Worm (Caenorhabditis elegans) whole organism, L1 larva: Measurements from ENCODE around the gene cup-5.
A peak's percentile ranks its signal among the peaks of the same experiment; 100 is the strongest.

Experiments used
- C04F5.9 ChIP-seq: sonication (generic microtip); optimal IDR thresholded peaks from 2 replicates; lab custom pipeline; 2016; ENCODE audit warnings: missing genetic modification characterization, missing compliant biosample characterization
- F16B12.6 ChIP-seq: fragments of 150-350 bp; optimal IDR thresholded peaks from 2 replicates; lab custom pipeline; 2014; ENCODE audit warnings: missing biosample characterization, missing genetic modification characterization
- Y116A8C.19 ChIP-seq: sonication (generic microtip); optimal IDR thresholded peaks from 2 replicates; lab custom pipeline; 2016; ENCODE audit warnings: missing compliant biosample characterization, missing genetic modification characterization, borderline replicate concordance
- aly-2 ChIP-seq: fragments of 150-350 bp; optimal IDR thresholded peaks from 2 replicates; lab custom pipeline; 2014; ENCODE audit warnings: missing biosample characterization, missing genetic modification characterization
- blmp-1 ChIP-seq: fragments of 150-350 bp; optimal IDR thresholded peaks from 2 replicates; lab custom pipeline; 2014; ENCODE audit warnings: missing biosample characterization, missing genetic modification characterization
- ceh-63 ChIP-seq: fragments of 200-800 bp; sonication (Bioruptor generic); optimal IDR thresholded peaks from 2 replicates; lab custom pipeline; 2018; ENCODE audit warnings: mild to moderate bottlenecking, missing genetic modification characterization, missing compliant biosample characterization
- ceh-8 ChIP-seq: fragments of 200-800 bp; sonication (Bioruptor generic); optimal IDR thresholded peaks from 2 replicates; lab custom pipeline; 2018; ENCODE audit warnings: mild to moderate bottlenecking, missing genetic modification characterization, moderate library complexity, missing compliant biosample characterization
- ceh-82 ChIP-seq, 3 experiments: fragments of 150-350 bp in 1 of 3; sonication (generic microtip) in 2 of 3; optimal IDR thresholded peaks; 2 replicates each; lab custom pipeline; 2014 to 2017; ENCODE audit warnings: missing biosample characterization in 3 of 3, missing genetic modification characterization in 3 of 3
- ceh-88 ChIP-seq: fragments of 200-800 bp; sonication (Bioruptor generic); IDR thresholded peaks from 2 replicates; pipeline ENCODE4 v1.3.6; 2022; ENCODE audit warnings: missing genetic modification characterization, missing compliant biosample characterization
- ceh-90 ChIP-seq: sonication (generic microtip); optimal IDR thresholded peaks from 2 replicates; lab custom pipeline; 2016; ENCODE audit warnings: missing genetic modification characterization, missing compliant biosample characterization
- dpl-1 ChIP-seq, 3 experiments: fragments of 150-350 bp in 2 of 3; sonication (generic microtip) in 1 of 3; optimal IDR thresholded peaks; 2 replicates each; lab custom pipeline; 2014 to 2017; ENCODE audit warnings: missing biosample characterization in 3 of 3, missing genetic modification characterization in 3 of 3, missing genetic modification reagents in 3 of 3
- dsc-1 ChIP-seq: sonication (generic microtip); optimal IDR thresholded peaks from 2 replicates; lab custom pipeline; 2016; ENCODE audit warnings: mild to moderate bottlenecking, missing genetic modification characterization, missing compliant biosample characterization
- efl-3 ChIP-seq: fragments of 200-800 bp; sonication (Bioruptor generic); optimal IDR thresholded peaks from 2 replicates; lab custom pipeline; 2018; ENCODE audit warnings: mild to moderate bottlenecking, missing genetic modification characterization, missing compliant biosample characterization
- egl-13 ChIP-seq: sonication (generic microtip); optimal IDR thresholded peaks from 2 replicates; lab custom pipeline; 2016; ENCODE audit warnings: missing genotype, missing genetic modification reagents, missing genetic modification characterization, missing compliant biosample characterization
- elt-3 ChIP-seq, 6 experiments: fragments of 150-350 bp in 1 of 6; sonication (generic microtip); optimal IDR thresholded peaks; 2 replicates each; lab custom pipeline; 2017 to 2018; ENCODE audit warnings: missing biosample characterization in 6 of 6, missing genetic modification characterization in 6 of 6, inconsistent platforms in 1 of 6
- fkh-4 ChIP-seq: sonication (generic microtip); optimal IDR thresholded peaks from 2 replicates; lab custom pipeline; 2016; ENCODE audit warnings: missing compliant biosample characterization, missing genetic modification characterization, borderline replicate concordance
- fos-1 ChIP-seq: fragments of 150-350 bp; optimal IDR thresholded peaks from 2 replicates; lab custom pipeline; 2014; ENCODE audit warnings: missing biosample characterization, missing genetic modification characterization
- hlh-17 ChIP-seq: fragments of 200-800 bp; sonication (Bioruptor generic); optimal IDR thresholded peaks from 2 replicates; lab custom pipeline; 2018; ENCODE audit warnings: missing genetic modification characterization, mild to moderate bottlenecking, missing compliant biosample characterization, moderate library complexity, borderline replicate concordance
- hlh-4 ChIP-seq: sonication (generic microtip); optimal IDR thresholded peaks from 2 replicates; lab custom pipeline; 2016; ENCODE audit warnings: mild to moderate bottlenecking, missing genetic modification characterization, missing compliant biosample characterization
- hpl-2 ChIP-seq: fragments of 150-350 bp; optimal IDR thresholded peaks from 2 replicates; lab custom pipeline; 2014; ENCODE audit warnings: missing biosample characterization, missing genetic modification reagents, missing genetic modification characterization
- irx-1 ChIP-seq: sonication (generic microtip); optimal IDR thresholded peaks from 2 replicates; lab custom pipeline; 2016; ENCODE audit warnings: missing genetic modification characterization, missing compliant biosample characterization
- lin-13 ChIP-seq: fragments of 150-350 bp; optimal IDR thresholded peaks from 2 replicates; lab custom pipeline; 2014; ENCODE audit warnings: missing biosample characterization, missing genetic modification reagents, missing genetic modification characterization
- lin-14 ChIP-seq: fragments of 200-800 bp; sonication (Bioruptor generic); optimal IDR thresholded peaks from 2 replicates; lab custom pipeline; 2018; ENCODE audit warnings: mild to moderate bottlenecking, missing genetic modification characterization, moderate library complexity, missing compliant biosample characterization
- lin-15B ChIP-seq: fragments of 150-350 bp; sonication (generic microtip); optimal IDR thresholded peaks from 3 replicates; lab custom pipeline; 2014; ENCODE audit warnings: missing biosample characterization, missing genetic modification characterization
- lin-35 ChIP-seq, 2 experiments: fragments of 150-350 bp; optimal IDR thresholded peaks; 2 replicates each; lab custom pipeline; 2014; ENCODE audit warnings: missing biosample characterization in 2 of 2, missing genetic modification characterization in 2 of 2, missing genetic modification reagents in 2 of 2
- lir-3 ChIP-seq: sonication (generic microtip); optimal IDR thresholded peaks from 2 replicates; lab custom pipeline; 2016; ENCODE audit warnings: mild to moderate bottlenecking, missing genetic modification characterization, moderate library complexity, missing compliant biosample characterization; ENCODE audit not compliant: poor library complexity
- lsy-2 ChIP-seq, 2 experiments: fragments of 150-350 bp; optimal IDR thresholded peaks; 2 replicates each; lab custom pipeline; 2014; ENCODE audit warnings: missing biosample characterization in 2 of 2, missing genetic modification characterization in 2 of 2
- mdl-1 ChIP-seq, 2 experiments: fragments of 150-350 bp; optimal IDR thresholded peaks; 2 replicates each; lab custom pipeline; 2014 to 2017; ENCODE audit warnings: missing biosample characterization in 2 of 2, missing genetic modification characterization in 2 of 2, inconsistent platforms in 1 of 2
- mef-2 ChIP-seq: fragments of 150-350 bp; optimal IDR thresholded peaks from 2 replicates; lab custom pipeline; 2014; ENCODE audit warnings: missing biosample characterization, missing genetic modification characterization
- nhr-12 ChIP-seq: sonication (generic microtip); optimal IDR thresholded peaks from 2 replicates; lab custom pipeline; 2017; ENCODE audit warnings: missing biosample characterization, missing genetic modification characterization
- nhr-20 ChIP-seq: sonication (generic microtip); optimal IDR thresholded peaks from 2 replicates; lab custom pipeline; 2016; ENCODE audit warnings: mild to moderate bottlenecking, missing genetic modification characterization, missing compliant biosample characterization
- nhr-237 ChIP-seq: fragments of 150-350 bp; optimal IDR thresholded peaks from 2 replicates; lab custom pipeline; 2014; ENCODE audit warnings: missing biosample characterization, missing genetic modification characterization
- nhr-28 ChIP-seq: fragments of 150-350 bp; optimal IDR thresholded peaks from 2 replicates; lab custom pipeline; 2014; ENCODE audit warnings: missing biosample characterization, missing genetic modification characterization
- nhr-71 ChIP-seq: sonication (generic microtip); optimal IDR thresholded peaks from 2 replicates; lab custom pipeline; 2016; ENCODE audit warnings: mild to moderate bottlenecking, missing genetic modification characterization, moderate library complexity, missing compliant biosample characterization
- nhr-77 ChIP-seq: fragments of 150-350 bp; optimal IDR thresholded peaks from 2 replicates; lab custom pipeline; 2014; ENCODE audit warnings: missing biosample characterization, missing genetic modification characterization
- nhr-85 ChIP-seq: sonication (generic microtip); peaks from one replicate; lab custom pipeline; 2016; ENCODE audit warnings: missing genetic modification characterization, inconsistent platforms, missing compliant biosample characterization
- pag-3 ChIP-seq: sonication (generic microtip); optimal IDR thresholded peaks from 2 replicates; lab custom pipeline; 2017; ENCODE audit warnings: missing genetic modification characterization, mild to moderate bottlenecking, missing compliant biosample characterization, antibody characterized with exemption, borderline replicate concordance; ENCODE audit not compliant: insufficient read depth
- pax-3 ChIP-seq: fragments of 200-800 bp; sonication (Bioruptor generic); optimal IDR thresholded peaks from 2 replicates; lab custom pipeline; 2018; ENCODE audit warnings: mild to moderate bottlenecking, missing genetic modification characterization, moderate library complexity, missing compliant biosample characterization
- pqm-1 ChIP-seq: sonication (generic microtip); optimal IDR thresholded peaks from 3 replicates; lab custom pipeline; 2017; ENCODE audit warnings: missing biosample characterization, missing genetic modification characterization
- rnt-1 ChIP-seq: sonication (generic microtip); optimal IDR thresholded peaks from 2 replicates; lab custom pipeline; 2016; ENCODE audit warnings: mild to moderate bottlenecking, missing genetic modification characterization, moderate library complexity, missing compliant biosample characterization
- skn-1 ChIP-seq: fragments of 150-350 bp; optimal IDR thresholded peaks from 2 replicates; lab custom pipeline; 2014; ENCODE audit warnings: missing biosample characterization, missing genetic modification characterization
- snpc-4 ChIP-seq: fragments of 150-350 bp; optimal IDR thresholded peaks from 2 replicates; lab custom pipeline; 2014; ENCODE audit warnings: missing biosample characterization, missing genetic modification characterization
- sox-4 ChIP-seq: sonication (generic microtip); optimal IDR thresholded peaks from 2 replicates; lab custom pipeline; 2016; ENCODE audit warnings: missing genetic modification characterization, missing compliant biosample characterization
- sptf-1 ChIP-seq: fragments of 150-350 bp; optimal IDR thresholded peaks from 2 replicates; lab custom pipeline; 2014; ENCODE audit warnings: missing biosample characterization, missing genetic modification characterization
- sup-37 ChIP-seq: fragments of 200-800 bp; sonication (Bioruptor generic); optimal IDR thresholded peaks from 2 replicates; lab custom pipeline; 2018; ENCODE audit warnings: mild to moderate bottlenecking, missing genetic modification characterization, missing compliant biosample characterization
- swsn-7 ChIP-seq: sonication (generic microtip); optimal IDR thresholded peaks from 2 replicates; lab custom pipeline; 2016; ENCODE audit warnings: missing genetic modification characterization, missing compliant biosample characterization
- tlp-1 ChIP-seq: fragments of 150-350 bp; optimal IDR thresholded peaks from 2 replicates; lab custom pipeline; 2014; ENCODE audit warnings: missing biosample characterization, missing genetic modification characterization
- unc-130 ChIP-seq: fragments of 150-350 bp; optimal IDR thresholded peaks from 2 replicates; lab custom pipeline; 2017; ENCODE audit warnings: missing biosample characterization, missing genetic modification characterization, inconsistent platforms
- unc-30 ChIP-seq: sonication (generic microtip); optimal IDR thresholded peaks from 2 replicates; lab custom pipeline; 2017; ENCODE audit warnings: missing biosample characterization, missing genetic modification characterization
- unc-86 ChIP-seq: sonication (generic microtip); optimal IDR thresholded peaks from 2 replicates; lab custom pipeline; 2016; ENCODE audit warnings: missing genetic modification characterization, missing compliant biosample characterization
- unc-98 ChIP-seq: fragments of 200-800 bp; sonication (Bioruptor generic); IDR thresholded peaks from 2 replicates; pipeline ENCODE4 v1.3.6; 2022; ENCODE audit warnings: missing genetic modification characterization, missing compliant biosample characterization
- vab-15 ChIP-seq: sonication (generic microtip); optimal IDR thresholded peaks from 2 replicates; lab custom pipeline; 2017; ENCODE audit warnings: missing genotype, mild to moderate bottlenecking, missing genetic modification characterization, missing compliant biosample characterization
- xbp-1 ChIP-seq: sonication (generic microtip); optimal IDR thresholded peaks from 2 replicates; lab custom pipeline; 2016; ENCODE audit warnings: missing genetic modification characterization, missing compliant biosample characterization
- zag-1 ChIP-seq: fragments of 150-350 bp; optimal IDR thresholded peaks from 2 replicates; lab custom pipeline; 2014; ENCODE audit warnings: missing biosample characterization, missing genetic modification characterization

The cup-5 gene

DNA sequence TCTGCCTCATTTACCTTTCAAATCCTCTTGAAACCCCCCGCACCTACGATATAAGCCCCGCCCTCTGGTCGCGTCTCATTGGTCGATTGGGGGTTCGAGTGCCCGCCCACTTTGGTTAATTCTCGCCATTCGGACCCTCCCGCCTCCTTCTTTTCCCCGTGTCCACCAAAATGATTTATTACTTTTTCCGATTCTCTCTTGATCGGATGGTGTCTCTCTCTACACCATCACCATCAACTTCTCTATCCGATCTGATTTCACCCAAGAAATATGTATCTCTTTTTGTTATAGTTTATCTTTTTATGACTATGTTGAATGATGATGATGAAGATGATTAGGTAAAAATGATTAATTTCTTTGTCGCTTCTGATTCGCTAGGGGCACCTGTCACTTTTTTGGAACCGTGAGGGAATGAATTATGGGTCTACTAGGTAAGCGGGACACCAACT is 29.3 kb upstream of the cup-5 start:
- TF ChIP-seq nhr-237: no peak
- TF ChIP-seq ceh-88 (GFP tag; lab: Robert Waterston, UW): no peak
- no peak for TF ChIP-seq nhr-77 (tag; lab: Kevin White, UChicago)
- TF ChIP-seq pag-3 (tag; lab: Kevin White, UChicago): no peak
- TF ChIP-seq rnt-1 (tag; lab: Kevin White, UChicago): peak; percentile 53
- no peak for TF ChIP-seq xbp-1 (tag; lab: Kevin White, UChicago)
- no peak for TF ChIP-seq efl-3 (GFP tag; lab: Kevin White, UChicago)
- no peak for TF ChIP-seq zag-1 (tag; lab: Kevin White, UChicago)
- TF ChIP-seq ceh-63 (GFP tag; lab: Kevin White, UChicago): no peak
- no peak for TF ChIP-seq unc-130 (tag; lab: Kevin White, UChicago)
- no peak for TF ChIP-seq sox-4 (tag; lab: Kevin White, UChicago)
- TF ChIP-seq lin-14: peak; percentile 60
- TF ChIP-seq unc-30 (tag; lab: Kevin White, UChicago): no peak
- no peak for TF ChIP-seq lin-15B (tag; lab: Kevin White, UChicago)
- no peak for TF ChIP-seq lin-35 (GFP tag; optimal IDR thresholded peaks at IDR 0.05; lab: Kevin White, UChicago)
- TF ChIP-seq sup-37 (GFP tag; lab: Kevin White, UChicago): no peak
- TF ChIP-seq nhr-85: peak; percentile 92
- TF ChIP-seq sptf-1: no peak
- no peak for TF ChIP-seq Y116A8C.19 (tag; lab: Kevin White, UChicago)
- TF ChIP-seq nhr-28 (tag; lab: Kevin White, UChicago): no peak
- TF ChIP-seq pax-3 (tag; lab: Kevin White, UChicago): no peak
- no peak for TF ChIP-seq snpc-4 (tag; lab: Kevin White, UChicago)
- no peak for TF ChIP-seq ceh-90 (tag; lab: Kevin White, UChicago)
- no peak for TF ChIP-seq lin-13 (GFP tag; lab: Kevin White, UChicago)
- TF ChIP-seq unc-86 (tag; lab: Kevin White, UChicago): no peak
- TF ChIP-seq hlh-4: no peak
- no peak for TF ChIP-seq elt-3 (tag; optimal IDR thresholded peaks at IDR 0.05; lab: Kevin White, UChicago)
- TF ChIP-seq skn-1 (tag; lab: Kevin White, UChicago): no peak
- TF ChIP-seq mdl-1 (tag; optimal IDR thresholded peaks at IDR 0.05; lab: Kevin White, UChicago): no peak
- no peak for TF ChIP-seq vab-15 (tag; lab: Kevin White, UChicago)
- no peak for TF ChIP-seq egl-13
- TF ChIP-seq fos-1 (tag; lab: Kevin White, UChicago): no peak
- TF ChIP-seq tlp-1 (tag; lab: Kevin White, UChicago): no peak
- TF ChIP-seq dsc-1 (tag; lab: Kevin White, UChicago): no peak
- no peak for TF ChIP-seq pqm-1 (tag; lab: Kevin White, UChicago)
- TF ChIP-seq blmp-1: peak; percentile 28
- TF ChIP-seq swsn-7 (tag; lab: Kevin White, UChicago): peak; percentile 16
- peak; percentile 53 for TF ChIP-seq irx-1 (tag; lab: Kevin White, UChicago)
- TF ChIP-seq lsy-2 (tag; optimal IDR thresholded peaks at IDR 0.05; lab: Kevin White, UChicago): peak; percentile 63 to 69
- TF ChIP-seq C04F5.9 (tag; lab: Kevin White, UChicago): no peak
- TF ChIP-seq F16B12.6: no peak
- TF ChIP-seq dpl-1 (GFP tag; optimal IDR thresholded peaks at IDR 0.05; lab: Kevin White, UChicago): no peak
- no peak for TF ChIP-seq unc-98
- TF ChIP-seq hpl-2 (GFP tag; lab: Kevin White, UChicago): no peak
- TF ChIP-seq nhr-12 (tag; lab: Kevin White, UChicago): no peak
- TF ChIP-seq hlh-17: no peak
- TF ChIP-seq nhr-20 (tag; lab: Kevin White, UChicago): peak; percentile 33
- no peak for TF ChIP-seq lir-3 (tag; lab: Kevin White, UChicago)
- no peak for TF ChIP-seq ceh-82 (tag; optimal IDR thresholded peaks at IDR 0.05; lab: Kevin White, UChicago)
- TF ChIP-seq aly-2 (tag; lab: Kevin White, UChicago): no peak
- TF ChIP-seq mef-2 (tag; lab: Kevin White, UChicago): no peak
- TF ChIP-seq nhr-71 (tag; lab: Kevin White, UChicago): peak; percentile 56
- TF ChIP-seq fkh-4: no peak
- no peak for TF ChIP-seq ceh-8 (GFP tag; lab: Kevin White, UChicago)
